Worm (Caenorhabditis elegans) whole organism, young adult: ENCODE data around the gene Y47D7A.3.

Source experiments
- B0019.2 ChIP-seq: fragments of 200-800 bp; sonication (Bioruptor generic); conservative IDR thresholded peaks from 2 replicates; pipeline ENCODE4 v1.3.6; 2022; ENCODE audit warnings: missing genetic modification reagents, missing genetic modification characterization, missing compliant biosample characterization
- B0261.1 ChIP-seq: sonication (generic microtip); optimal IDR thresholded peaks from 2 replicates; lab custom pipeline; 2016; ENCODE audit warnings: mild to moderate bottlenecking, missing genetic modification characterization, moderate library complexity, missing compliant biosample characterization
- C17E4.6 ChIP-seq: fragments of 200-800 bp; sonication (Bioruptor generic); IDR thresholded peaks from 2 replicates; pipeline ENCODE4 v1.3.6; 2022; ENCODE audit warnings: missing genetic modification reagents, missing genetic modification characterization, missing compliant biosample characterization
- F10E7.11 ChIP-seq: sonication (generic microtip); optimal IDR thresholded peaks from 2 replicates; lab custom pipeline; 2017; ENCODE audit warnings: mild to moderate bottlenecking, missing genetic modification characterization, moderate library complexity, missing compliant biosample characterization
- F22D6.2 ChIP-seq: sonication (generic microtip); optimal IDR thresholded peaks from 2 replicates; lab custom pipeline; 2016; ENCODE audit warnings: mild to moderate bottlenecking, missing genetic modification characterization, missing compliant biosample characterization
- F37B4.10 ChIP-seq: fragments of 200-800 bp; sonication (Bioruptor generic); IDR thresholded peaks from 2 replicates; pipeline ENCODE4 v1.3.6; 2022; ENCODE audit warnings: missing genetic modification characterization, missing compliant biosample characterization
- K11D2.4 ChIP-seq: fragments of 200-800 bp; sonication (Bioruptor generic); IDR thresholded peaks from 2 replicates; pipeline ENCODE4 v1.3.6; 2022; ENCODE audit warnings: missing genetic modification reagents, missing genetic modification characterization, missing compliant biosample characterization
- Y53F4B.3 ChIP-seq: fragments of 200-800 bp; sonication (Bioruptor generic); IDR thresholded peaks from 2 replicates; pipeline ENCODE4 v1.3.6; 2022; ENCODE audit warnings: missing genetic modification reagents, missing genetic modification characterization, missing compliant biosample characterization
- Y67H2A.10 ChIP-seq: fragments of 200-800 bp; sonication (Bioruptor generic); conservative IDR thresholded peaks from 2 replicates; pipeline ENCODE4 v1.3.6; 2022; ENCODE audit warnings: missing genetic modification reagents, missing genetic modification characterization, missing compliant biosample characterization
- Y79H2A.3 ChIP-seq: fragments of 200-800 bp; sonication (Bioruptor generic); conservative IDR thresholded peaks from 2 replicates; pipeline ENCODE4 v1.3.6; 2022; ENCODE audit warnings: missing genetic modification reagents, missing genetic modification characterization, missing compliant biosample characterization
- ZK185.1 ChIP-seq: sonication (generic microtip); optimal IDR thresholded peaks from 2 replicates; lab custom pipeline; 2016; ENCODE audit warnings: mild to moderate bottlenecking, missing genetic modification characterization, missing compliant biosample characterization; ENCODE audit not compliant: poor library complexity, severe bottlenecking
- akir-1 ChIP-seq: fragments of 200-800 bp; sonication (Bioruptor generic); optimal IDR thresholded peaks from 2 replicates; lab custom pipeline; 2018; ENCODE audit warnings: mild to moderate bottlenecking, missing genetic modification characterization, moderate library complexity, missing compliant biosample characterization
- aptf-2 ChIP-seq: fragments of 200-800 bp; sonication (Bioruptor generic); conservative IDR thresholded peaks from 2 replicates; pipeline ENCODE4 v1.3.6; 2022; ENCODE audit warnings: missing genetic modification reagents, missing genetic modification characterization, missing compliant biosample characterization
- attf-5 ChIP-seq: fragments of 200-800 bp; sonication (Bioruptor generic); optimal IDR thresholded peaks from 2 replicates; lab custom pipeline; 2018; ENCODE audit warnings: mild to moderate bottlenecking, missing genetic modification characterization, missing compliant biosample characterization
- bed-1 ChIP-seq: fragments of 200-800 bp; sonication (Bioruptor generic); IDR thresholded peaks from 2 replicates; pipeline ENCODE4 v1.3.6; 2022; ENCODE audit warnings: missing genetic modification reagents, missing genetic modification characterization, missing compliant biosample characterization
- bed-2 ChIP-seq: fragments of 200-800 bp; sonication (Bioruptor generic); IDR thresholded peaks from 2 replicates; pipeline ENCODE4 v1.3.6; 2022; ENCODE audit warnings: missing genetic modification reagents, missing genetic modification characterization, missing compliant biosample characterization
- ccch-3 ChIP-seq: fragments of 200-800 bp; sonication (Bioruptor generic); optimal IDR thresholded peaks from 2 replicates; lab custom pipeline; 2018; ENCODE audit warnings: mild to moderate bottlenecking, missing genetic modification characterization, missing compliant biosample characterization
- cebp-2 ChIP-seq: fragments of 200-800 bp; sonication (Bioruptor generic); IDR thresholded peaks from 2 replicates; pipeline ENCODE4 v1.3.6; 2022; ENCODE audit warnings: missing genetic modification characterization, missing compliant biosample characterization
- ceh-58 ChIP-seq: fragments of 200-800 bp; sonication (Bioruptor generic); IDR thresholded peaks from 2 replicates; pipeline ENCODE4 v1.3.6; 2022; ENCODE audit warnings: missing genetic modification characterization, missing compliant biosample characterization
- ceh-91 ChIP-seq: fragments of 200-800 bp; sonication (Bioruptor generic); IDR thresholded peaks from 2 replicates; pipeline ENCODE4 v1.3.6; 2022; ENCODE audit warnings: missing genetic modification reagents, missing genetic modification characterization, missing compliant biosample characterization
- fkh-3 ChIP-seq: sonication (generic microtip); optimal IDR thresholded peaks from 2 replicates; lab custom pipeline; 2016; ENCODE audit warnings: mild to moderate bottlenecking, missing genetic modification characterization, missing compliant biosample characterization
- lin-26 ChIP-seq: fragments of 200-800 bp; sonication (Bioruptor generic); IDR thresholded peaks from 2 replicates; pipeline ENCODE4 v1.3.6; 2022; ENCODE audit warnings: missing genetic modification reagents, missing genetic modification characterization, missing compliant biosample characterization
- lin-35 ChIP-seq, 3 experiments: fragments of 150-350 bp in 2 of 3; sonication (generic microtip) in 1 of 3; optimal IDR thresholded peaks; 2 replicates each; lab custom pipeline; 2014 to 2018; ENCODE audit warnings: missing biosample characterization in 3 of 3, missing genetic modification characterization in 3 of 3, missing genetic modification reagents in 3 of 3
- lsl-1 ChIP-seq: fragments of 200-800 bp; sonication (Bioruptor generic); optimal IDR thresholded peaks from 2 replicates; lab custom pipeline; 2018; ENCODE audit warnings: mild to moderate bottlenecking, missing genetic modification characterization, moderate library complexity, missing compliant biosample characterization
- lsy-27 ChIP-seq: sonication (generic microtip); optimal IDR thresholded peaks from 2 replicates; lab custom pipeline; 2017; ENCODE audit warnings: missing genetic modification characterization, mild to moderate bottlenecking, missing compliant biosample characterization, antibody characterized with exemption, missing genotype, borderline replicate concordance; ENCODE audit not compliant: insufficient read depth
- madf-6 ChIP-seq: fragments of 200-800 bp; sonication (Bioruptor generic); IDR thresholded peaks from 2 replicates; pipeline ENCODE4 v1.3.6; 2022; ENCODE audit warnings: missing genetic modification reagents, missing genetic modification characterization, missing compliant biosample characterization
- mel-28 ChIP-seq: sonication (generic microtip); optimal IDR thresholded peaks from 2 replicates; lab custom pipeline; 2016; ENCODE audit warnings: borderline replicate concordance, mild to moderate bottlenecking, missing genetic modification characterization, missing compliant biosample characterization
- mes-4 ChIP-seq: sonication (generic microtip); optimal IDR thresholded peaks from 2 replicates; lab custom pipeline; 2016; ENCODE audit warnings: missing genotype, missing genetic modification characterization, missing compliant biosample characterization
- nfyb-1 ChIP-seq: fragments of 200-800 bp; sonication (Bioruptor generic); IDR thresholded peaks from 2 replicates; pipeline ENCODE4 v1.3.6; 2022; ENCODE audit warnings: missing genetic modification reagents, missing genetic modification characterization, missing compliant biosample characterization
- rpc-1 ChIP-seq, 2 experiments: fragments of 150-350 bp in 1 of 2; sonication (generic microtip) in 1 of 2; optimal IDR thresholded peaks; 2 replicates each; lab custom pipeline; 2014 to 2018; ENCODE audit warnings: missing biosample characterization in 1 of 2, missing genetic modification characterization in 1 of 2, missing genetic modification reagents in 1 of 2, missing genotype in 1 of 2
- snpc-3.4 ChIP-seq: sonication (generic microtip); optimal IDR thresholded peaks from 2 replicates; lab custom pipeline; 2017; ENCODE audit warnings: missing genetic modification characterization, mild to moderate bottlenecking, missing compliant biosample characterization, antibody characterized with exemption, moderate library complexity, missing genotype, missing genetic modification reagents
- somi-1 ChIP-seq: fragments of 200-800 bp; sonication (Bioruptor generic); optimal IDR thresholded peaks from 2 replicates; lab custom pipeline; 2018; ENCODE audit warnings: mild to moderate bottlenecking, missing genetic modification characterization, missing compliant biosample characterization
- ztf-26 ChIP-seq: sonication (generic microtip); optimal IDR thresholded peaks from 2 replicates; lab custom pipeline; 2017; ENCODE audit warnings: missing genetic modification characterization, missing compliant biosample characterization

The Y47D7A.3 gene

ce11 chrV:4410643-4411042 lies at the start of gene Y47D7A.3:
Y47D7A.3 (plus strand) TSS chrV:4410943.
- TF ChIP-seq C17E4.6 = no peak
- TF ChIP-seq lin-35 (GFP tag; optimal IDR thresholded peaks at IDR 0.05; lab: Kevin White, UChicago) = no peak
- TF ChIP-seq ztf-26 = no peak
- TF ChIP-seq F37B4.10 (GFP tag; lab: Robert Waterston, UW) = no peak
- TF ChIP-seq, all 124 proteins: peak for 0

ce11 chrV:4361505-4361904 lies 49.2 kb upstream of the Y47D7A.3 start, which contains the start of gene F32D1.3:
F32D1.3 (minus strand) TSS chrV:4361569.
- TF ChIP-seq nfyb-1 (GFP tag; lab: Robert Waterston, UW) (no peak), bed-2 (GFP tag; lab: Robert Waterston, UW) (no peak), akir-1 (GFP tag; lab: Kevin White, UChicago) (no peak), Y53F4B.3 (GFP tag; lab: Robert Waterston, UW) (no peak), B0019.2 (GFP tag; lab: Robert Waterston, UW) (no peak), madf-6 (GFP tag; lab: Robert Waterston, UW) (no peak), Y79H2A.3 (GFP tag; lab: Robert Waterston, UW) (no peak), lsy-27 (tag; lab: Kevin White, UChicago) (no peak), K11D2.4 (GFP tag; lab: Robert Waterston, UW) (no peak), ceh-58 (GFP tag; lab: Robert Waterston, UW) (no peak), B0261.1 (tag; lab: Kevin White, UChicago) (no peak), somi-1 (no peak), rpc-1 (optimal IDR thresholded peaks at IDR 0.05; lab: Kevin White, UChicago) (no peak), rpc-1 (tag; optimal IDR thresholded peaks at IDR 0.05; lab: Kevin White, UChicago) (no peak), bed-1 (no peak), mes-4 (no peak), lsl-1 (GFP tag; lab: Kevin White, UChicago) (no peak)

ce11 chrV:4364517-4364916 lies 46.2 kb upstream of the Y47D7A.3 start, which contains the start of gene grl-13:
grl-13 (minus strand) TSS chrV:4364617.
- TF ChIP-seq bed-1 (no peak), lin-26 (no peak), fkh-3 (tag; lab: Kevin White, UChicago) (no peak), ceh-91 (no peak), Y67H2A.10 (GFP tag; lab: Robert Waterston, UW) (no peak), attf-5 (GFP tag; lab: Kevin White, UChicago) (no peak), aptf-2 (GFP tag; lab: Robert Waterston, UW) (no peak), ccch-3 (GFP tag; lab: Kevin White, UChicago) (no peak), ZK185.1 (tag; lab: Kevin White, UChicago) (no peak), snpc-3.4 (tag; lab: Kevin White, UChicago) (no peak), mel-28 (tag; lab: Kevin White, UChicago) (no peak), F22D6.2 (tag; lab: Kevin White, UChicago) (no peak), F10E7.11 (no peak), cebp-2 (no peak)

ce11 chrV:4366440-4366839 lies 44.3 kb upstream of the Y47D7A.3 start, which contains the start of gene F32D1.11:
F32D1.11 (minus strand) TSS chrV:4366540.
- TF ChIP-seq lin-35 (GFP tag; optimal IDR thresholded peaks at IDR 0.05; lab: Kevin White, UChicago) (no peak), lsl-1 (GFP tag; lab: Kevin White, UChicago) (no peak)
